Worm (Caenorhabditis elegans): ENCODE data around the gene fip-7.
"Not testable (repeated sequence)": the region's sequence is repeated elsewhere in the genome, so short reads cannot be mapped to it uniquely, and the experiment has no call there.

ce11 chrIV:16646192-16646544, 20.2 kb downstream of the fip-7 start, which contains the start of gene Y51H4A.13:
- TF ChIP-seq nhr-237 (tag; optimal IDR thresholded peaks at IDR 0.05); elt-1 (tag; optimal IDR thresholded peaks at IDR 0.05; ENCODE audit: borderline replicate concordance, insufficient read depth); elt-3 (tag; optimal IDR thresholded peaks at IDR 0.05); sptf-1 (tag; optimal IDR thresholded peaks at IDR 0.05); snpc-4 (tag; optimal IDR thresholded peaks at IDR 0.05); lin-13 (tag; optimal IDR thresholded peaks at IDR 0.05); nhr-12 (tag; optimal IDR thresholded peaks at IDR 0.05); flh-1 (GFP tag; optimal IDR thresholded peaks at IDR 0.05); nhr-76 (tag; optimal IDR thresholded peaks at IDR 0.05); nhr-28 (tag; optimal IDR thresholded peaks at IDR 0.05); drap-1 (GFP tag; optimal IDR thresholded peaks at IDR 0.05); mep-1 (tag; optimal IDR thresholded peaks at IDR 0.05); M03D4.4 (tag; optimal IDR thresholded peaks at IDR 0.05); unc-39 (tag; optimal IDR thresholded peaks at IDR 0.05): not testable (repeated sequence)

Data from whole organism, mixed stage, embryonic.